Worm (Caenorhabditis elegans) whole organism, L1 larva: Measurements from ENCODE around the gene srh-220.
A peak's percentile ranks its signal among the peaks of the same experiment; 100 is the strongest.

Source experiments
- C04F5.9 ChIP-seq: sonication (generic microtip); optimal IDR thresholded peaks from 2 replicates; lab custom pipeline; 2016; ENCODE audit warnings: missing genetic modification characterization, missing compliant biosample characterization
- C16A3.4 ChIP-seq: fragments of 150-350 bp; optimal IDR thresholded peaks from 2 replicates; lab custom pipeline; 2014; ENCODE audit warnings: missing biosample characterization, missing genetic modification characterization
- aha-1 ChIP-seq: fragments of 150-350 bp; optimal IDR thresholded peaks from 2 replicates; lab custom pipeline; 2014; ENCODE audit warnings: missing biosample characterization, missing genetic modification characterization
- alr-1 ChIP-seq: fragments of 200-800 bp; sonication (Bioruptor generic); optimal IDR thresholded peaks from 2 replicates; lab custom pipeline; 2018; ENCODE audit warnings: borderline replicate concordance, mild to moderate bottlenecking, missing genetic modification characterization, missing compliant biosample characterization
- aly-2 ChIP-seq: fragments of 150-350 bp; optimal IDR thresholded peaks from 2 replicates; lab custom pipeline; 2014; ENCODE audit warnings: missing biosample characterization, missing genetic modification characterization
- blmp-1 ChIP-seq: fragments of 150-350 bp; optimal IDR thresholded peaks from 2 replicates; lab custom pipeline; 2014; ENCODE audit warnings: missing biosample characterization, missing genetic modification characterization
- ceh-63 ChIP-seq: fragments of 200-800 bp; sonication (Bioruptor generic); optimal IDR thresholded peaks from 2 replicates; lab custom pipeline; 2018; ENCODE audit warnings: mild to moderate bottlenecking, missing genetic modification characterization, missing compliant biosample characterization
- ceh-82 ChIP-seq, 3 experiments: fragments of 150-350 bp in 1 of 3; sonication (generic microtip) in 2 of 3; optimal IDR thresholded peaks; 2 replicates each; lab custom pipeline; 2014 to 2017; ENCODE audit warnings: missing biosample characterization in 3 of 3, missing genetic modification characterization in 3 of 3
- ceh-90 ChIP-seq: sonication (generic microtip); optimal IDR thresholded peaks from 2 replicates; lab custom pipeline; 2016; ENCODE audit warnings: missing genetic modification characterization, missing compliant biosample characterization
- ces-1 ChIP-seq: fragments of 150-350 bp; optimal IDR thresholded peaks from 2 replicates; lab custom pipeline; 2014; ENCODE audit warnings: missing biosample characterization, missing genetic modification reagents, missing genetic modification characterization
- efl-1 ChIP-seq, 4 experiments: fragments of 150-350 bp; optimal IDR thresholded peaks in 3 of 4; peaks in 1 of 4; 1 replicate in 1 of 4; 2 replicates in 3 of 4; lab custom pipeline; 2014; ENCODE audit warnings: missing biosample characterization in 2 of 4, missing genetic modification characterization in 2 of 4, missing genetic modification reagents in 2 of 4
- egl-13 ChIP-seq: sonication (generic microtip); optimal IDR thresholded peaks from 2 replicates; lab custom pipeline; 2016; ENCODE audit warnings: missing genotype, missing genetic modification reagents, missing genetic modification characterization, missing compliant biosample characterization
- elt-2 ChIP-seq: sonication (generic microtip); optimal IDR thresholded peaks from 2 replicates; lab custom pipeline; 2016; ENCODE audit warnings: missing genetic modification characterization, mild to moderate bottlenecking, inconsistent platforms, missing compliant biosample characterization, missing genetic modification reagents
- elt-3 ChIP-seq, 6 experiments: fragments of 150-350 bp in 1 of 6; sonication (generic microtip); optimal IDR thresholded peaks; 2 replicates each; lab custom pipeline; 2017 to 2018; ENCODE audit warnings: missing biosample characterization in 6 of 6, missing genetic modification characterization in 6 of 6, inconsistent platforms in 1 of 6
- ets-5 ChIP-seq: fragments of 200-800 bp; sonication (Bioruptor generic); IDR thresholded peaks from 2 replicates; pipeline ENCODE4 v1.3.6; 2022; ENCODE audit warnings: missing genetic modification characterization, missing compliant biosample characterization
- fkh-10 ChIP-seq: sonication (generic microtip); optimal IDR thresholded peaks from 2 replicates; lab custom pipeline; 2017; ENCODE audit warnings: missing biosample characterization, missing genetic modification reagents, missing genetic modification characterization
- fkh-8 ChIP-seq: sonication (generic microtip); optimal IDR thresholded peaks from 2 replicates; lab custom pipeline; 2016; ENCODE audit warnings: mild to moderate bottlenecking, missing genetic modification characterization, missing compliant biosample characterization
- grh-1 ChIP-seq: fragments of 200-800 bp; sonication (Bioruptor generic); IDR thresholded peaks from 2 replicates; pipeline ENCODE4 v1.3.6; 2022; ENCODE audit warnings: missing genetic modification reagents, missing genetic modification characterization, missing compliant biosample characterization
- hlh-17 ChIP-seq: fragments of 200-800 bp; sonication (Bioruptor generic); optimal IDR thresholded peaks from 2 replicates; lab custom pipeline; 2018; ENCODE audit warnings: missing genetic modification characterization, mild to moderate bottlenecking, missing compliant biosample characterization, moderate library complexity, borderline replicate concordance
- hlh-4 ChIP-seq: sonication (generic microtip); optimal IDR thresholded peaks from 2 replicates; lab custom pipeline; 2016; ENCODE audit warnings: mild to moderate bottlenecking, missing genetic modification characterization, missing compliant biosample characterization
- hpl-2 ChIP-seq: fragments of 150-350 bp; optimal IDR thresholded peaks from 2 replicates; lab custom pipeline; 2014; ENCODE audit warnings: missing biosample characterization, missing genetic modification reagents, missing genetic modification characterization
- isw-1 ChIP-seq: fragments of 200-800 bp; sonication (Bioruptor generic); IDR thresholded peaks from 2 replicates; pipeline ENCODE4 v1.3.6; 2022; ENCODE audit warnings: missing genetic modification characterization, missing compliant biosample characterization
- jun-1 ChIP-seq: fragments of 150-350 bp; optimal IDR thresholded peaks from 2 replicates; lab custom pipeline; 2014; ENCODE audit warnings: missing biosample characterization, missing genetic modification reagents, missing genetic modification characterization
- lin-39 ChIP-seq: fragments of 150-350 bp; optimal IDR thresholded peaks from 2 replicates; lab custom pipeline; 2014; ENCODE audit warnings: missing biosample characterization, missing genetic modification reagents, missing genetic modification characterization
- mab-9 ChIP-seq: fragments of 200-800 bp; sonication (Bioruptor generic); IDR thresholded peaks from 2 replicates; pipeline ENCODE4 v1.3.6; 2022; ENCODE audit warnings: missing genetic modification reagents, missing genetic modification characterization, missing compliant biosample characterization
- nhr-12 ChIP-seq: sonication (generic microtip); optimal IDR thresholded peaks from 2 replicates; lab custom pipeline; 2017; ENCODE audit warnings: missing biosample characterization, missing genetic modification characterization
- nhr-237 ChIP-seq: fragments of 150-350 bp; optimal IDR thresholded peaks from 2 replicates; lab custom pipeline; 2014; ENCODE audit warnings: missing biosample characterization, missing genetic modification characterization
- nhr-28 ChIP-seq: fragments of 150-350 bp; optimal IDR thresholded peaks from 2 replicates; lab custom pipeline; 2014; ENCODE audit warnings: missing biosample characterization, missing genetic modification characterization
- nhr-47 ChIP-seq: sonication (generic microtip); optimal IDR thresholded peaks from 2 replicates; lab custom pipeline; 2016; ENCODE audit warnings: mild to moderate bottlenecking, missing genetic modification characterization, moderate library complexity, missing compliant biosample characterization
- nhr-71 ChIP-seq: sonication (generic microtip); optimal IDR thresholded peaks from 2 replicates; lab custom pipeline; 2016; ENCODE audit warnings: mild to moderate bottlenecking, missing genetic modification characterization, moderate library complexity, missing compliant biosample characterization
- nhr-77 ChIP-seq: fragments of 150-350 bp; optimal IDR thresholded peaks from 2 replicates; lab custom pipeline; 2014; ENCODE audit warnings: missing biosample characterization, missing genetic modification characterization
- pag-3 ChIP-seq: sonication (generic microtip); optimal IDR thresholded peaks from 2 replicates; lab custom pipeline; 2017; ENCODE audit warnings: missing genetic modification characterization, mild to moderate bottlenecking, missing compliant biosample characterization, antibody characterized with exemption, borderline replicate concordance; ENCODE audit not compliant: insufficient read depth
- pax-3 ChIP-seq: fragments of 200-800 bp; sonication (Bioruptor generic); optimal IDR thresholded peaks from 2 replicates; lab custom pipeline; 2018; ENCODE audit warnings: mild to moderate bottlenecking, missing genetic modification characterization, moderate library complexity, missing compliant biosample characterization
- pqm-1 ChIP-seq: sonication (generic microtip); optimal IDR thresholded peaks from 3 replicates; lab custom pipeline; 2017; ENCODE audit warnings: missing biosample characterization, missing genetic modification characterization
- snpc-4 ChIP-seq: fragments of 150-350 bp; optimal IDR thresholded peaks from 2 replicates; lab custom pipeline; 2014; ENCODE audit warnings: missing biosample characterization, missing genetic modification characterization
- snu-23 ChIP-seq: sonication (generic microtip); optimal IDR thresholded peaks from 2 replicates; lab custom pipeline; 2016; ENCODE audit warnings: missing genetic modification characterization, missing compliant biosample characterization
- sox-4 ChIP-seq: sonication (generic microtip); optimal IDR thresholded peaks from 2 replicates; lab custom pipeline; 2016; ENCODE audit warnings: missing genetic modification characterization, missing compliant biosample characterization
- sptf-1 ChIP-seq: fragments of 150-350 bp; optimal IDR thresholded peaks from 2 replicates; lab custom pipeline; 2014; ENCODE audit warnings: missing biosample characterization, missing genetic modification characterization
- sup-37 ChIP-seq: fragments of 200-800 bp; sonication (Bioruptor generic); optimal IDR thresholded peaks from 2 replicates; lab custom pipeline; 2018; ENCODE audit warnings: mild to moderate bottlenecking, missing genetic modification characterization, missing compliant biosample characterization
- tbx-2 ChIP-seq: sonication (generic microtip); optimal IDR thresholded peaks from 2 replicates; lab custom pipeline; 2016; ENCODE audit warnings: missing genetic modification characterization, missing compliant biosample characterization
- tlp-1 ChIP-seq: fragments of 150-350 bp; optimal IDR thresholded peaks from 2 replicates; lab custom pipeline; 2014; ENCODE audit warnings: missing biosample characterization, missing genetic modification characterization
- unc-62 ChIP-seq: fragments of 150-350 bp; optimal IDR thresholded peaks from 2 replicates; lab custom pipeline; 2014; ENCODE audit warnings: missing biosample characterization, missing genetic modification reagents, missing genetic modification characterization
- unc-98 ChIP-seq: fragments of 200-800 bp; sonication (Bioruptor generic); IDR thresholded peaks from 2 replicates; pipeline ENCODE4 v1.3.6; 2022; ENCODE audit warnings: missing genetic modification characterization, missing compliant biosample characterization
- xbp-1 ChIP-seq: sonication (generic microtip); optimal IDR thresholded peaks from 2 replicates; lab custom pipeline; 2016; ENCODE audit warnings: missing genetic modification characterization, missing compliant biosample characterization
- zag-1 ChIP-seq: fragments of 150-350 bp; optimal IDR thresholded peaks from 2 replicates; lab custom pipeline; 2014; ENCODE audit warnings: missing biosample characterization, missing genetic modification characterization
- zip-4 ChIP-seq: fragments of 200-800 bp; sonication (Bioruptor generic); optimal IDR thresholded peaks from 2 replicates; lab custom pipeline; 2018; ENCODE audit warnings: mild to moderate bottlenecking, missing genetic modification characterization, moderate library complexity, missing compliant biosample characterization

The srh-220 gene

ce11 chrIV:4019836-4020235 is 42.0 kb upstream of the srh-220 start (continued):
- TF ChIP-seq alr-1 (tag; lab: Kevin White, UChicago) (no peak), tlp-1 (no peak), unc-98 (GFP tag; lab: Robert Waterston, UW) (no peak), unc-62 (GFP tag; lab: Kevin White, UChicago) (no peak), xbp-1 (peak; percentile 42), ceh-90 (tag; lab: Kevin White, UChicago) (no peak), elt-2 (tag; lab: Kevin White, UChicago) (no peak), ceh-82 (tag; optimal IDR thresholded peaks at IDR 0.05; lab: Kevin White, UChicago) (peak; percentile 17 to 81 (median 53)), isw-1 (GFP tag; lab: Robert Waterston, UW) (peak; percentile 31; the same call in 1 of the 2 replicates), aha-1 (tag; lab: Kevin White, UChicago) (no peak), snpc-4 (tag; lab: Kevin White, UChicago) (no peak), pag-3 (peak; percentile 91), C16A3.4 (tag; lab: Kevin White, UChicago) (peak; percentile 62), hlh-17 (GFP tag; lab: Kevin White, UChicago) (no peak), lin-39 (tag; lab: Kevin White, UChicago) (peak; percentile 1), jun-1 (tag; lab: Kevin White, UChicago) (peak; percentile 47), hpl-2 (GFP tag; lab: Kevin White, UChicago) (no peak), snu-23 (GFP tag; lab: Kevin White, UChicago) (peak; percentile 82), pax-3 (tag; lab: Kevin White, UChicago) (no peak), hlh-4 (tag; lab: Kevin White, UChicago) (no peak), nhr-47 (tag; lab: Kevin White, UChicago) (peak; percentile 68), sox-4 (tag; lab: Kevin White, UChicago) (no peak), grh-1 (GFP tag; lab: Robert Waterston, UW) (no peak), zag-1 (tag; lab: Kevin White, UChicago) (peak; percentile 32), fkh-10 (GFP tag; lab: Kevin White, UChicago) (peak; percentile 62), C04F5.9 (tag; lab: Kevin White, UChicago) (peak; percentile 5), nhr-71 (tag; lab: Kevin White, UChicago) (peak; percentile 83), efl-1 (optimal IDR thresholded peaks at IDR 0.05; lab: Kevin White, UChicago) (peak; percentile 63 to 71), efl-1 (GFP tag; optimal IDR thresholded peaks at IDR 0.05 in 1 of 2; lab: Kevin White, UChicago) (peak; percentile 37 to 94), fkh-8 (peak; percentile 62), mab-9 (GFP tag; lab: Robert Waterston, UW) (no peak), tbx-2 (tag; lab: Kevin White, UChicago) (peak; percentile 64), sup-37 (GFP tag; lab: Kevin White, UChicago) (no peak), aly-2 (tag; lab: Kevin White, UChicago) (peak; percentile 26), ces-1 (GFP tag; lab: Kevin White, UChicago) (no peak), elt-3 (tag; optimal IDR thresholded peaks at IDR 0.05; lab: Kevin White, UChicago) (peak in 1 of 6 experiments; percentile 14), sptf-1 (tag; lab: Kevin White, UChicago) (no peak), nhr-28 (tag; lab: Kevin White, UChicago) (no peak), zip-4 (GFP tag; lab: Kevin White, UChicago) (no peak), ceh-63 (GFP tag; lab: Kevin White, UChicago) (no peak), pqm-1 (no peak), ets-5 (no peak), egl-13 (tag; lab: Kevin White, UChicago) (peak; percentile 16), nhr-77 (tag; lab: Kevin White, UChicago) (peak; percentile 28), blmp-1 (peak; percentile 95), nhr-237 (tag; lab: Kevin White, UChicago) (no peak), nhr-12 (no peak)
